Worm (Caenorhabditis elegans) whole organism, L4/young adult: Measurements from ENCODE around the gene C44H4.4.
"Not testable (repeated sequence)": the region's sequence is repeated elsewhere in the genome, so short reads cannot be mapped to it uniquely, and the experiment has no call there.

Experiments used
- W03F9.2 ChIP-seq: fragments of 150-350 bp; optimal IDR thresholded peaks from 2 replicates; lab custom pipeline; 2014; ENCODE audit warnings: missing biosample characterization, missing genetic modification characterization
- dao-5 ChIP-seq: sonication (generic microtip); optimal IDR thresholded peaks from 2 replicates; lab custom pipeline; 2016; ENCODE audit warnings: missing genotype, missing genetic modification characterization, moderate library complexity, missing compliant biosample characterization
- him-1 ChIP-seq: sonication (generic microtip); optimal IDR thresholded peaks from 2 replicates; lab custom pipeline; 2016; ENCODE audit warnings: missing genotype, missing genetic modification reagents, missing genetic modification characterization, missing compliant biosample characterization

C44H4.4 gene

ce11 chrX:14534117-14534516, 54.8 kb downstream of the C44H4.4 start, which contains the start of gene T24C2.5:
Gene T24C2.5 (plus strand): TSS chrX:14534417.
- TF ChIP-seq W03F9.2 (tag; lab: Kevin White, UChicago), result no peak
- TF ChIP-seq him-1 (tag; lab: Kevin White, UChicago), result no peak
- no peak for TF ChIP-seq dao-5 (tag; lab: Kevin White, UChicago)

ce11 chrX:14530107-14530506, 58.8 kb downstream of the C44H4.4 start, which contains the start of gene nspc-20:
Gene nspc-20 (minus strand): TSS chrX:14530207.
- TF ChIP-seq him-1 (tag; lab: Kevin White, UChicago) (no peak), dao-5 (tag; lab: Kevin White, UChicago) (no peak), W03F9.2 (tag; lab: Kevin White, UChicago) (no peak)

ce11 chrX:14528399-14528798, 60.5 kb downstream of the C44H4.4 start, which contains the start of gene nspc-19:
Gene nspc-19 (plus strand): TSS chrX:14528699.
- not testable (repeated sequence) for TF ChIP-seq dao-5, him-1, W03F9.2 (tag; lab: Kevin White, UChicago)

- no peak for TF ChIP-seq him-1 (tag; lab: Kevin White, UChicago)
- TF ChIP-seq dao-5 (tag; lab: Kevin White, UChicago), result no peak
- no peak for TF ChIP-seq W03F9.2 (tag; lab: Kevin White, UChicago)
Measured at ce11 chrX:14527559-14527958, 61.3 kb downstream of the C44H4.4 start, which contains the start of gene nspc-18. Gene nspc-18 (minus strand): TSS chrX:14527659.

- TF ChIP-seq W03F9.2 (tag; lab: Kevin White, UChicago) (peak; percentile 98), him-1 (tag; lab: Kevin White, UChicago) (peak; percentile 99), dao-5 (tag; lab: Kevin White, UChicago) (peak; percentile 87)
Measured at ce11 chrX:14525325-14526305, 63.3 kb downstream of the C44H4.4 start.

ce11 chrX:14525081-14525324, 63.9 kb downstream of the C44H4.4 start, which contains the start of gene nspc-17:
Gene nspc-17 (minus strand): TSS chrX:14525181.
- not testable (repeated sequence) for TF ChIP-seq W03F9.2, him-1, dao-5 (tag; lab: Kevin White, UChicago)

- TF ChIP-seq W03F9.2 (tag; lab: Kevin White, UChicago) (no peak), dao-5 (tag; lab: Kevin White, UChicago) (no peak), him-1 (tag; lab: Kevin White, UChicago) (no peak)
Measured at ce11 chrX:14523275-14523674, 65.6 kb downstream of the C44H4.4 start, which contains the start of gene nspc-16. Gene nspc-16 (plus strand): TSS chrX:14523575.

ce11 chrX:14520463-14520862, 68.4 kb downstream of the C44H4.4 start, which contains the start of gene D1025.1:
Gene D1025.1 (plus strand): TSS chrX:14520763.
- TF ChIP-seq W03F9.2 (tag; lab: Kevin White, UChicago) (no peak), him-1 (tag; lab: Kevin White, UChicago) (no peak), dao-5 (tag; lab: Kevin White, UChicago) (no peak)
